Worm (Caenorhabditis elegans): ENCODE data around the gene nit-1.
A peak's percentile ranks its signal among the peaks of the same experiment; 100 is the strongest.

The nit-1 gene

DNA sequence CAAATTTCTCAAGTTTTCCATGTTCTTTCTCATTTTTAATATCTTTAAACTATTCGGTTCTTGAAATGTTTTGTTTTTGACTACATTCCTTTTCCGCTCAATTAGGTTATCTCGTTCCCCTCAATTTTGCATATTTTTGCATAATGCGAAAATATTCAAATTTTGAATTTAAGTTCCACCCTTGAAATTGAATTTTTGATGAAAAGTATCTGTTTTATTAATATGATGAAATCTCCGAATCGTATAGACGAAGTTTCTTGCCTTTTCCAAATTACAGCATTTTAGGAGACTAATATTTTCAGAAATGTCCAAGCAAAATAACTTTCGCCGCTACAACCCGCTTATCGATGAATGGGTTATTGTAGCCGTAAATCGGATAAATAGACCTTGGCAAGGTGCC lies 3.4 kb upstream of the nit-1 start, which contains the start of gene ZK1058.3:
ZK1058.3 (plus strand) TSS at position 301 of the 400 bp plus-strand sequence.
- TF ChIP-seq efl-1 (optimal IDR thresholded peaks at IDR 0.05) (no peak), efl-1 (GFP tag; optimal IDR thresholded peaks at IDR 0.05 in 1 of 2) (peak in 1 of 2 experiments; percentile 0), lin-13 (GFP tag; optimal IDR thresholded peaks at IDR 0.05) (no peak)

DNA sequence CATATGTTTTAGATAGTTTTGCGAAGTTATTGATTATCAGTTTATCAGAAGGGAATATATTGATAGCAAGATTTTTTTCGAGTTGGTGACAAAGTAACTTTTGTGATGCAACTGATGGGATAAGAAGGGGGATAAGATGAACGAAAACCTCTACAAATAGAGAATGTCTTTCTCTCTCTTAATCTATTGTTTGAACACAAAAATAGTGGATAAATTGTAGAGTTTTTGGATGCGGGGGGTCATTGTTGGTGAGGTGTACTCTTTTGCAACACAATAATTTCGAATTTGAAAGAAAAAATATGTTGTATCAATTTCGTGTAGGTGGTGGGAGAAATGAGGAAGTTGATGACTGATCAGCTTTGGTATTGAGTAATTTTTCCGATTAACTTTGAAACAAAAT lies 4.1 kb downstream of the nit-1 start, which contains the start of gene ZK1058.9:
ZK1058.9 (minus strand) TSS at position 101 of the 400 bp plus-strand sequence.
- TF ChIP-seq nhr-47 (tag; optimal IDR thresholded peaks at IDR 0.05) (no peak), efl-1 (optimal IDR thresholded peaks at IDR 0.05) (no peak), efl-1 (GFP tag; optimal IDR thresholded peaks at IDR 0.05 in 1 of 2) (peak in 1 of 2 experiments; percentile 83)

- TF ChIP-seq aha-1 (tag; optimal IDR thresholded peaks at IDR 0.05): no peak
- no peak for TF ChIP-seq ets-5 (GFP tag; IDR thresholded peaks at IDR 0.05)
- no peak for TF ChIP-seq fkh-10 (GFP tag; optimal IDR thresholded peaks at IDR 0.05)
- TF ChIP-seq Y116A8C.19 (tag; optimal IDR thresholded peaks at IDR 0.05; ENCODE audit: borderline replicate concordance): no peak
Measured at ce11 chrIII:3926801-3927200, 4.8 kb downstream of the nit-1 start.

ce11 chrIII:3927450-3927849 lies 5.4 kb downstream of the nit-1 start:
- TF ChIP-seq nhr-12 (tag; optimal IDR thresholded peaks at IDR 0.05): no peak
- no peak for TF ChIP-seq nhr-90 (tag; optimal IDR thresholded peaks at IDR 0.05; ENCODE audit: poor library complexity)
- no peak for TF ChIP-seq nhr-77 (tag; optimal IDR thresholded peaks at IDR 0.05)
- TF ChIP-seq dsc-1 (tag; optimal IDR thresholded peaks at IDR 0.05): peak; percentile 51
- peak in 1 of 2 experiments; percentile 30 for TF ChIP-seq lin-35 (GFP tag; optimal IDR thresholded peaks at IDR 0.05)
- TF ChIP-seq hlh-17 (GFP tag; optimal IDR thresholded peaks at IDR 0.05; ENCODE audit: borderline replicate concordance): no peak
- no peak for TF ChIP-seq unc-62 (GFP tag; optimal IDR thresholded peaks at IDR 0.05)
- TF ChIP-seq pag-3 (tag; optimal IDR thresholded peaks at IDR 0.05; ENCODE audit: borderline replicate concordance, insufficient read depth): peak; percentile 92
- no peak for TF ChIP-seq nhr-85 (tag)
- peak in 2 of 3 experiments; percentile 18 to 27 for TF ChIP-seq dpl-1 (GFP tag; optimal IDR thresholded peaks at IDR 0.05)
- peak; percentile 65 for TF ChIP-seq unc-130 (tag; optimal IDR thresholded peaks at IDR 0.05)
- TF ChIP-seq nhr-19 (GFP tag; conservative IDR thresholded peaks at IDR 0.05): peak; percentile 43; the same call in 1 of the 2 replicates
- no peak for TF ChIP-seq fkh-4 (tag; optimal IDR thresholded peaks at IDR 0.05; ENCODE audit: borderline replicate concordance)
- TF ChIP-seq nhr-71 (tag; optimal IDR thresholded peaks at IDR 0.05): peak; percentile 61
- peak; percentile 9 to 44 for TF ChIP-seq efl-1 (optimal IDR thresholded peaks at IDR 0.05)
- peak; percentile 49 to 91 for TF ChIP-seq efl-1 (GFP tag; optimal IDR thresholded peaks at IDR 0.05 in 1 of 2)
- TF ChIP-seq rnt-1 (tag; optimal IDR thresholded peaks at IDR 0.05): peak; percentile 58
- peak; percentile 25 for TF ChIP-seq snu-23 (GFP tag; optimal IDR thresholded peaks at IDR 0.05)
- peak; percentile 79 for TF ChIP-seq lin-14 (GFP tag; optimal IDR thresholded peaks at IDR 0.05)
- peak; percentile 15 to 38 for TF ChIP-seq lsy-2 (tag; optimal IDR thresholded peaks at IDR 0.05)

- TF ChIP-seq swsn-7 (tag; optimal IDR thresholded peaks at IDR 0.05): no peak
- no peak for TF ChIP-seq nhr-237 (tag; optimal IDR thresholded peaks at IDR 0.05)
- no peak for TF ChIP-seq vab-15 (tag; optimal IDR thresholded peaks at IDR 0.05)
- no peak for TF ChIP-seq unc-62 (GFP tag; optimal IDR thresholded peaks at IDR 0.05)
- no peak for TF ChIP-seq efl-3 (GFP tag; optimal IDR thresholded peaks at IDR 0.05)
- no peak for TF ChIP-seq nhr-19 (GFP tag; conservative IDR thresholded peaks at IDR 0.05)
- no peak for TF ChIP-seq fkh-8 (tag; optimal IDR thresholded peaks at IDR 0.05)
- TF ChIP-seq tbx-2 (tag; optimal IDR thresholded peaks at IDR 0.05): no peak
- TF ChIP-seq unc-30 (tag; optimal IDR thresholded peaks at IDR 0.05): no peak
- TF ChIP-seq ceh-63 (GFP tag; optimal IDR thresholded peaks at IDR 0.05): no peak
- TF ChIP-seq ets-5 (GFP tag; IDR thresholded peaks at IDR 0.05): no peak
- no peak for TF ChIP-seq snpc-4 (tag; optimal IDR thresholded peaks at IDR 0.05)
- TF ChIP-seq irx-1 (tag; optimal IDR thresholded peaks at IDR 0.05): no peak
- no peak for TF ChIP-seq sup-37 (GFP tag; optimal IDR thresholded peaks at IDR 0.05)
- no peak for TF ChIP-seq aha-1 (tag; optimal IDR thresholded peaks at IDR 0.05)
- TF ChIP-seq xbp-1 (tag; optimal IDR thresholded peaks at IDR 0.05): no peak
- TF ChIP-seq mef-2 (tag; optimal IDR thresholded peaks at IDR 0.05): no peak
- no peak for TF ChIP-seq ceh-90 (tag; optimal IDR thresholded peaks at IDR 0.05)
- TF ChIP-seq ces-1 (GFP tag; optimal IDR thresholded peaks at IDR 0.05): no peak
Measured at ce11 chrIII:3928136-3928535, 6.1 kb downstream of the nit-1 start, which contains the start of gene F37A8.1. Gene F37A8.1 (plus strand): TSS chrIII:3928436.
